Fruit fly (Drosophila melanogaster) whole organism, wandering third instar larva: ENCODE measurements around the gene Ttc19.
A peak's percentile ranks its signal among the peaks of the same experiment; 100 is the strongest.

Source experiments
- Abd-B ChIP-seq: fragments of >200 bp; optimal IDR thresholded peaks from 2 replicates; lab custom pipeline; 2017; ENCODE audit warnings: missing biosample characterization, missing genetic modification characterization
- CG32264 ChIP-seq: fragments of 200-800 bp; sonication (Bioruptor generic); optimal IDR thresholded peaks from 2 replicates; lab custom pipeline; 2016; ENCODE audit warnings: missing biosample characterization, missing genetic modification characterization
- CG9705 ChIP-seq: fragments of 200-800 bp; sonication (Bioruptor generic); optimal IDR thresholded peaks from 2 replicates; lab custom pipeline; 2018; ENCODE audit warnings: missing biosample characterization, mild to moderate bottlenecking, missing genetic modification characterization
- CrebA ChIP-seq: fragments of 200-800 bp; sonication (Bioruptor generic); optimal IDR thresholded peaks from 2 replicates; lab custom pipeline; 2016; ENCODE audit warnings: missing biosample characterization, mild to moderate bottlenecking, missing genetic modification characterization, borderline replicate concordance
- Dfd ChIP-seq: fragments of >200 bp; optimal IDR thresholded peaks from 2 replicates; lab custom pipeline; 2017; ENCODE audit warnings: missing biosample characterization, missing genetic modification characterization
- Dif ChIP-seq: fragments of 200-275, 200-300 bp; sonication (Bioruptor generic); optimal IDR thresholded peaks from 2 replicates; lab custom pipeline; 2018; ENCODE audit warnings: missing biosample characterization, missing genetic modification characterization; ENCODE audit not compliant: partially characterized antibody
- GATAd ChIP-seq: sonication (Bioruptor generic); optimal IDR thresholded peaks from 2 replicates; lab custom pipeline; 2016; ENCODE audit warnings: missing biosample characterization, missing genetic modification characterization
- HLH106 ChIP-seq: fragments of 200-800 bp; optimal IDR thresholded peaks from 3 replicates; lab custom pipeline; 2019; ENCODE audit warnings: missing biosample characterization, mild to moderate bottlenecking, missing genetic modification characterization, moderate library complexity
- Hnf4 ChIP-seq: fragments of 200-800 bp; sonication (Bioruptor generic); optimal IDR thresholded peaks from 2 replicates; lab custom pipeline; 2016; ENCODE audit warnings: missing biosample characterization, mild to moderate bottlenecking, missing genetic modification characterization
- Hr78 ChIP-seq: fragments of >200 bp; optimal IDR thresholded peaks from 2 replicates; lab custom pipeline; 2017; ENCODE audit warnings: missing biosample characterization, missing genetic modification characterization
- Hr83 ChIP-seq: fragments of 200-300 bp; sonication (Bioruptor generic); optimal IDR thresholded peaks from 2 replicates; lab custom pipeline; 2016; ENCODE audit warnings: missing biosample characterization, mild to moderate bottlenecking, missing genetic modification characterization, moderate library complexity; ENCODE audit not compliant: poor library complexity, severe bottlenecking
- Jra ChIP-seq: sonication (Bioruptor generic); optimal IDR thresholded peaks from 2 replicates; lab custom pipeline; 2016; ENCODE audit warnings: missing biosample characterization, missing genetic modification characterization
- Mio ChIP-seq: sonication (Bioruptor generic); optimal IDR thresholded peaks from 2 replicates; lab custom pipeline; 2016; ENCODE audit warnings: missing biosample characterization, missing genetic modification characterization
- Myc ChIP-seq: fragments of >200 bp; optimal IDR thresholded peaks from 2 replicates; lab custom pipeline; 2017
- N ChIP-seq: fragments of >200 bp; optimal IDR thresholded peaks from 2 replicates; lab custom pipeline; 2018; ENCODE audit warnings: missing biosample characterization, missing external identifiers, missing genetic modification characterization
- OdsH ChIP-seq: fragments of 200-800 bp; sonication (Bioruptor generic); optimal IDR thresholded peaks from 2 replicates; lab custom pipeline; 2016; ENCODE audit warnings: missing biosample characterization, mild to moderate bottlenecking, missing genetic modification characterization
- Rel ChIP-seq, 2 experiments: fragments of 200-800 bp; sonication (Bioruptor generic) in 1 of 2; optimal IDR thresholded peaks; 2 replicates in 1 of 2; 3 replicates in 1 of 2; lab custom pipeline; 2016 to 2019; ENCODE audit warnings: mild to moderate bottlenecking in 2 of 2, missing biosample characterization in 2 of 2, missing genetic modification characterization in 2 of 2, moderate library complexity in 1 of 2
- Sp1 ChIP-seq: fragments of 200-800 bp; sonication (Bioruptor generic); optimal IDR thresholded peaks from 3 replicates; lab custom pipeline; 2019; ENCODE audit warnings: missing biosample characterization, mild to moderate bottlenecking, missing genetic modification characterization, moderate library complexity
- Vsx2 ChIP-seq: fragments of 200-300, 225-300 bp; sonication (Bioruptor generic); optimal IDR thresholded peaks from 2 replicates; lab custom pipeline; 2018; ENCODE audit warnings: missing biosample characterization, missing genetic modification characterization; ENCODE audit not compliant: partially characterized antibody
- br ChIP-seq: fragments of 200-800 bp; sonication (Bioruptor generic); optimal IDR thresholded peaks from 2 replicates; lab custom pipeline; 2016; ENCODE audit warnings: missing biosample characterization, missing genetic modification characterization
- brk ChIP-seq: fragments of 200-800 bp; sonication (Bioruptor generic); optimal IDR thresholded peaks from 2 replicates; lab custom pipeline; 2016; ENCODE audit warnings: missing biosample characterization, mild to moderate bottlenecking, missing genetic modification characterization
- dl ChIP-seq, 2 experiments: fragments of 175-275, 200-275 bp in 1 of 2; fragments of 200-275 bp in 1 of 2; sonication (Bioruptor generic); optimal IDR thresholded peaks; lab custom pipeline; 2018; ENCODE audit warnings: mild to moderate bottlenecking in 2 of 2, missing biosample characterization in 2 of 2, missing genetic modification characterization in 2 of 2, moderate library complexity in 2 of 2; ENCODE audit not compliant: partially characterized antibody in 2 of 2, insufficient read depth in 1 of 2
- dmrt93B ChIP-seq: fragments of 200-800 bp; sonication (Bioruptor generic); optimal IDR thresholded peaks from 2 replicates; lab custom pipeline; 2018; ENCODE audit warnings: missing biosample characterization, mild to moderate bottlenecking, missing genetic modification characterization
- dsf ChIP-seq: sonication (Bioruptor generic); optimal IDR thresholded peaks from 2 replicates; lab custom pipeline; 2016; ENCODE audit warnings: missing biosample characterization, missing genetic modification characterization, borderline replicate concordance
- ey ChIP-seq: fragments of 200-800 bp; sonication (Bioruptor generic); optimal IDR thresholded peaks from 2 replicates; lab custom pipeline; 2016; ENCODE audit warnings: missing biosample characterization, missing genetic modification characterization
- foxo ChIP-seq, 2 experiments: fragments of 200-800 bp; sonication (Bioruptor generic); optimal IDR thresholded peaks; 2 replicates in 1 of 2; 3 replicates in 1 of 2; lab custom pipeline; 2016 to 2017; ENCODE audit warnings: missing biosample characterization in 2 of 2, missing genetic modification characterization in 2 of 2
- fru ChIP-seq: fragments of 200-800 bp; sonication (Bioruptor generic); optimal IDR thresholded peaks from 3 replicates; lab custom pipeline; 2016; ENCODE audit warnings: missing biosample characterization, mild to moderate bottlenecking, missing genetic modification characterization
- h ChIP-seq: fragments of 200-800 bp; sonication (Bioruptor generic); optimal IDR thresholded peaks from 3 replicates; lab custom pipeline; 2016; ENCODE audit warnings: missing biosample characterization, mild to moderate bottlenecking, missing genetic modification characterization
- jim ChIP-seq: fragments of 175-275, 200-325 bp; sonication (Bioruptor generic); optimal IDR thresholded peaks from 2 replicates; lab custom pipeline; 2016; ENCODE audit warnings: missing biosample characterization, mild to moderate bottlenecking, missing genetic modification characterization
- lola ChIP-seq: fragments of >200 bp; optimal IDR thresholded peaks from 2 replicates; lab custom pipeline; 2017; ENCODE audit warnings: missing biosample characterization, missing genetic modification characterization
- pan ChIP-seq: fragments of >200 bp; optimal IDR thresholded peaks from 2 replicates; lab custom pipeline; 2017
- psq ChIP-seq: fragments of 200-800 bp; sonication (Bioruptor generic); optimal IDR thresholded peaks from 3 replicates; lab custom pipeline; 2017; ENCODE audit warnings: missing biosample characterization, mild to moderate bottlenecking, missing genetic modification characterization, moderate library complexity
- rgr ChIP-seq: fragments of 200-800 bp; sonication (Bioruptor generic); optimal IDR thresholded peaks from 3 replicates; lab custom pipeline; 2016; ENCODE audit warnings: missing biosample characterization, mild to moderate bottlenecking, missing genetic modification characterization
- sage ChIP-seq: fragments of 200-800 bp; sonication (Bioruptor generic); optimal IDR thresholded peaks from 2 replicates; lab custom pipeline; 2016; ENCODE audit warnings: missing biosample characterization, mild to moderate bottlenecking, missing genetic modification characterization
- sv ChIP-seq: fragments of 200-800 bp; sonication (Bioruptor generic); optimal IDR thresholded peaks from 3 replicates; lab custom pipeline; 2016; ENCODE audit warnings: missing biosample characterization, missing genetic modification characterization
- tai ChIP-seq: sonication (Bioruptor generic); optimal IDR thresholded peaks from 2 replicates; lab custom pipeline; 2016; ENCODE audit warnings: missing biosample characterization, missing genetic modification characterization
- usp ChIP-seq: fragments of >200 bp; optimal IDR thresholded peaks from 2 replicates; lab custom pipeline; 2017; ENCODE audit warnings: missing biosample characterization, missing genetic modification characterization
- woc ChIP-seq: sonication (Bioruptor generic); optimal IDR thresholded peaks from 2 replicates; lab custom pipeline; 2016; ENCODE audit warnings: missing biosample characterization, mild to moderate bottlenecking, missing genetic modification characterization

The Ttc19 gene

DNA sequence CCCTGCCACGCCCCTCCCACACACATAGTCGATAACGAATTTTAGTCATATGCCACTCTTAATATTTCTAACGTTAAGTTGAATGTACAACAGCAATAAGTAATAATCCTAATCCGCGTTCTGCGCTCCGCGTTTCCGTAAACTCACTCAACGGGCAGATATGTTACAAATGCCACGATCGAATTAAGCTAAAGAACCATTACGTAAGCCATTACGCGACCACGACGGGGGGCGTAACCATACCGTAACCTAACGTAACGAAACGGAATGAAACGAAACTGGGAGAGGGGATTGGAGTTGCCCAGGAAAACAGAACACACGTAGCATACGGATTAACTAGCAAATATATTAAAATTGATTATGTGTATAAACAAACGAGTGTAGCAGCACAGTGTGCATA, 12.9 kb upstream of the Ttc19 start:
- TF ChIP-seq brk (GFP tag; lab: Kevin White, UChicago) (no peak), CrebA (GFP tag; lab: Kevin White, UChicago) (no peak), N (GFP tag; lab: Kevin White, UChicago) (no peak), Dfd (no peak), Hr83 (GFP tag; lab: Kevin White, UChicago) (no peak), Hnf4 (GFP tag; lab: Kevin White, UChicago) (no peak), psq (no peak), sage (no peak), GATAd (GFP tag; lab: Kevin White, UChicago) (no peak), usp (GFP tag; lab: Kevin White, UChicago) (no peak), foxo (GFP tag; optimal IDR thresholded peaks at IDR 0.05; lab: Kevin White, UChicago) (no peak), pan (no peak), dmrt93B (GFP tag; lab: Kevin White, UChicago) (no peak), fru (GFP tag; lab: Kevin White, UChicago) (no peak), Vsx2 (GFP tag; lab: Kevin White, UChicago) (no peak)

DNA sequence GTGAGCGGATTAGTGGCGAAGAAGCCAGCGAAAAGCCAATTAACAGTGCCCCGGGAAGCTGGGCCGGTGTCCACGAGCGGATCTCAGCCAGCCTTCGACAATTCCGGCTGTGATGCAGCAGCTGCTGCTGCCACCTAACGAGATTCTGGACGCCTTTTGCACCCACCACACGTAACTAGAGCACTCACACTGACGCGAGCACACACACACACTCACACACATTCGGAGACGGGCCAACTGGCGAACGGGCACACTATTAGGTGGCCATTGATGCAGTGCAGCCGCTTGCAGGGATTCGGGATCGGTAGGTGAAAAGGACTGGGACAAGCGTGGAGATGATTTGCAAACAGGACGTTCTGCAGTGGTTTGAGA, 9.6 kb upstream of the Ttc19 start:
- no peak for TF ChIP-seq sage

dm6 chr2L:19053860-19054515, 9.0 kb upstream of the Ttc19 start, which contains the start of gene CG10492:
Gene CG10492 (plus strand): TSS chr2L:19054078.
- TF ChIP-seq Sp1 (GFP tag; lab: Kevin White, UChicago): peak; percentile 11
- no peak for TF ChIP-seq Rel (GFP tag; optimal IDR thresholded peaks at IDR 0.05; lab: Kevin White, UChicago)
- peak; percentile 63 for TF ChIP-seq Rel (tag; optimal IDR thresholded peaks at IDR 0.05; lab: Kevin White, UChicago)
- peak; percentile 70 for TF ChIP-seq Myc (lab: Kevin White, UChicago)
- peak; percentile 4 for TF ChIP-seq rgr (GFP tag; lab: Kevin White, UChicago)
- no peak for TF ChIP-seq Hr78

dm6 chr2L:19051534-19052100, 6.7 kb upstream of the Ttc19 start, which contains the start of gene Rpn3:
Gene Rpn3 (plus strand): TSS chr2L:19051790.
- TF ChIP-seq dsf (GFP tag; lab: Kevin White, UChicago) (peak; percentile 86), h (GFP tag; lab: Kevin White, UChicago) (peak; percentile 89), Hnf4 (GFP tag; lab: Kevin White, UChicago) (no peak), GATAd (GFP tag; lab: Kevin White, UChicago) (no peak), CrebA (GFP tag; lab: Kevin White, UChicago) (no peak), tai (GFP tag; lab: Kevin White, UChicago) (no peak), dl (GFP tag; optimal IDR thresholded peaks at IDR 0.05; lab: Kevin White, UChicago; ENCODE audit: insufficient read depth in 1 of 2, partially characterized antibody in 2 of 2) (no peak), OdsH (GFP tag; lab: Kevin White, UChicago) (peak; percentile 76), Sp1 (GFP tag; lab: Kevin White, UChicago) (peak; percentile 75), Abd-B (GFP tag; lab: Kevin White, UChicago) (no peak), fru (GFP tag; lab: Kevin White, UChicago) (peak; percentile 88), sage (no peak), lola (GFP tag; lab: Kevin White, UChicago) (no peak), ey (GFP tag; lab: Kevin White, UChicago) (peak; percentile 79), Myc (lab: Kevin White, UChicago) (no peak), Dfd (no peak), Jra (peak; percentile 89), psq (peak; percentile 77), woc (no peak), usp (GFP tag; lab: Kevin White, UChicago) (no peak), Hr83 (GFP tag; lab: Kevin White, UChicago) (peak; percentile 18), sv (GFP tag; lab: Kevin White, UChicago) (peak; percentile 77), jim (GFP tag; lab: Kevin White, UChicago) (no peak), rgr (GFP tag; lab: Kevin White, UChicago) (peak; percentile 86), brk (GFP tag; lab: Kevin White, UChicago) (no peak), Rel (GFP tag; optimal IDR thresholded peaks at IDR 0.05; lab: Kevin White, UChicago) (no peak), Rel (tag; optimal IDR thresholded peaks at IDR 0.05; lab: Kevin White, UChicago) (peak; percentile 23), HLH106 (tag; lab: Kevin White, UChicago) (peak; percentile 77), Dif (no peak), CG9705 (GFP tag; lab: Kevin White, UChicago) (peak; percentile 52), Mio (no peak), Hr78 (no peak), Vsx2 (GFP tag; lab: Kevin White, UChicago) (no peak), dmrt93B (GFP tag; lab: Kevin White, UChicago) (no peak), br (GFP tag; lab: Kevin White, UChicago) (no peak), foxo (GFP tag; optimal IDR thresholded peaks at IDR 0.05; lab: Kevin White, UChicago) (peak; percentile 22 to 89), N (GFP tag; lab: Kevin White, UChicago) (no peak), pan (no peak), CG32264 (GFP tag; lab: Kevin White, UChicago) (peak; percentile 47)
- TF ChIP-seq, all 38 proteins: peak for 16
